Fruit fly (Drosophila melanogaster) whole organism, wandering third instar larva: Measurements from ENCODE around the gene RPA1.

Experiments
- GATAd ChIP-seq: sonication (Bioruptor generic); optimal IDR thresholded peaks from 2 replicates; lab custom pipeline; 2016; ENCODE audit warnings: missing biosample characterization, missing genetic modification characterization
- Hr78 ChIP-seq: fragments of >200 bp; optimal IDR thresholded peaks from 2 replicates; lab custom pipeline; 2017; ENCODE audit warnings: missing biosample characterization, missing genetic modification characterization
- Mio ChIP-seq: sonication (Bioruptor generic); optimal IDR thresholded peaks from 2 replicates; lab custom pipeline; 2016; ENCODE audit warnings: missing biosample characterization, missing genetic modification characterization
- OdsH ChIP-seq: fragments of 200-800 bp; sonication (Bioruptor generic); optimal IDR thresholded peaks from 2 replicates; lab custom pipeline; 2016; ENCODE audit warnings: missing biosample characterization, mild to moderate bottlenecking, missing genetic modification characterization
- dsf ChIP-seq: sonication (Bioruptor generic); optimal IDR thresholded peaks from 2 replicates; lab custom pipeline; 2016; ENCODE audit warnings: missing biosample characterization, missing genetic modification characterization, borderline replicate concordance
- rgr ChIP-seq: fragments of 200-800 bp; sonication (Bioruptor generic); optimal IDR thresholded peaks from 3 replicates; lab custom pipeline; 2016; ENCODE audit warnings: missing biosample characterization, mild to moderate bottlenecking, missing genetic modification characterization
- usp ChIP-seq: fragments of >200 bp; optimal IDR thresholded peaks from 2 replicates; lab custom pipeline; 2017; ENCODE audit warnings: missing biosample characterization, missing genetic modification characterization

dm6 chr3R:8240302-8240682 lies 24.0 kb downstream of the RPA1 start, which contains the start of gene Ada2b:
- no peak for TF ChIP-seq Hr78 (GFP tag; lab: Kevin White, UChicago)
- TF ChIP-seq GATAd (GFP tag; lab: Kevin White, UChicago) = no peak
- TF ChIP-seq dsf (GFP tag; lab: Kevin White, UChicago) = no peak
- TF ChIP-seq Mio (GFP tag; lab: Kevin White, UChicago) = no peak
- TF ChIP-seq rgr (GFP tag; lab: Kevin White, UChicago) = no peak
- no peak for TF ChIP-seq OdsH (GFP tag; lab: Kevin White, UChicago)
- no peak for TF ChIP-seq usp (GFP tag; lab: Kevin White, UChicago)
